Fruit fly (Drosophila melanogaster) whole organism, embryonic: ENCODE results near the gene siz.

Experiments used
- Adf1 ChIP-seq: fragments of 200-800 bp; sonication (Bioruptor generic); IDR thresholded peaks from 2 replicates; pipeline ENCODE4 v1.3.6; 2022; ENCODE audit warnings: missing biosample characterization, missing genetic modification characterization
- B-H1 ChIP-seq: fragments of 200-800 bp; sonication (Bioruptor generic); IDR thresholded peaks from 3 replicates; pipeline ENCODE4 v1.3.6; 2022; ENCODE audit warnings: missing biosample characterization, missing genetic modification characterization
- Bgb ChIP-seq: fragments of 200-800 bp; sonication (Bioruptor generic); IDR thresholded peaks from 2 replicates; pipeline ENCODE4 v1.3.6; 2022; ENCODE audit warnings: missing biosample characterization, missing genetic modification characterization; ENCODE audit not compliant: partially characterized antibody
- CG12104 ChIP-seq: fragments of 200-800 bp; sonication (Bioruptor generic); optimal IDR thresholded peaks from 3 replicates; lab custom pipeline; 2016; ENCODE audit warnings: missing biosample characterization, missing genetic modification characterization
- CG16813 ChIP-seq: fragments of 200-800 bp; sonication (Bioruptor generic); IDR thresholded peaks from 3 replicates; pipeline ENCODE4 v1.3.6; 2022; ENCODE audit warnings: missing biosample characterization, missing genetic modification characterization; ENCODE audit not compliant: partially characterized antibody
- CG30403 ChIP-seq: fragments of 200-800 bp; sonication (Bioruptor generic); optimal IDR thresholded peaks from 3 replicates; lab custom pipeline; 2016; ENCODE audit warnings: missing biosample characterization, missing genetic modification characterization
- CG3163 ChIP-seq: fragments of 200-800 bp; sonication (Bioruptor generic); optimal IDR thresholded peaks from 3 replicates; lab custom pipeline; 2016; ENCODE audit warnings: missing biosample characterization, missing genetic modification characterization
- CG32767 ChIP-seq: fragments of 200-800 bp; sonication (Bioruptor generic); IDR thresholded peaks from 2 replicates; pipeline ENCODE4 v1.3.6; 2022; ENCODE audit warnings: missing biosample characterization, missing genetic modification characterization
- CG34224 ChIP-seq: fragments of 200-800 bp; sonication (Bioruptor generic); IDR thresholded peaks from 3 replicates; pipeline ENCODE4 v1.3.6; 2022; ENCODE audit warnings: missing biosample characterization, missing genetic modification characterization; ENCODE audit not compliant: partially characterized antibody
- CG42726 ChIP-seq: fragments of 200-800 bp; sonication (Bioruptor generic); IDR thresholded peaks from 2 replicates; pipeline ENCODE4 v1.3.6; 2022; ENCODE audit warnings: missing biosample characterization, missing genetic modification characterization; ENCODE audit not compliant: partially characterized antibody
- CG4707 ChIP-seq: fragments of 200-800 bp; sonication (Bioruptor generic); optimal IDR thresholded peaks from 2 replicates; lab custom pipeline; 2018; ENCODE audit warnings: missing biosample characterization, mild to moderate bottlenecking, missing genetic modification characterization, moderate library complexity
- CG8765 ChIP-seq: fragments of 200-800 bp; sonication (Bioruptor generic); IDR thresholded peaks from 2 replicates; pipeline ENCODE4 v1.3.6; 2022; ENCODE audit warnings: missing biosample characterization, missing genetic modification characterization
- CG8924 ChIP-seq: fragments of 200-800 bp; optimal IDR thresholded peaks from 3 replicates; lab custom pipeline; 2019; ENCODE audit warnings: missing biosample characterization, mild to moderate bottlenecking, missing genetic modification characterization, moderate library complexity
- CG9932 ChIP-seq: fragments of 200-800 bp; sonication (Bioruptor generic); IDR thresholded peaks from 2 replicates; pipeline ENCODE4 v1.3.6; 2022; ENCODE audit warnings: missing biosample characterization, missing genetic modification characterization
- Drgx ChIP-seq: fragments of 200-800 bp; sonication (Bioruptor generic); IDR thresholded peaks from 2 replicates; pipeline ENCODE4 v1.3.6; 2022; ENCODE audit warnings: missing biosample characterization, missing genetic modification characterization
- E2f2 ChIP-seq: fragments of 200-800 bp; sonication (Bioruptor generic); IDR thresholded peaks from 2 replicates; pipeline ENCODE4 v1.3.6; 2022; ENCODE audit warnings: missing biosample characterization, missing genetic modification characterization
- HHEX ChIP-seq: fragments of 200-800 bp; sonication (Bioruptor generic); optimal IDR thresholded peaks from 3 replicates; lab custom pipeline; 2017; ENCODE audit warnings: missing biosample characterization, mild to moderate bottlenecking, missing genetic modification characterization, missing genetic modification reagents
- HLH3B ChIP-seq: fragments of 200-800 bp; sonication (Bioruptor generic); IDR thresholded peaks from 2 replicates; pipeline ENCODE4 v1.3.6; 2022; ENCODE audit warnings: missing biosample characterization, missing genetic modification characterization
- HmgD ChIP-seq: fragments of 200-800 bp; sonication (Bioruptor generic); optimal IDR thresholded peaks from 3 replicates; lab custom pipeline; 2016; ENCODE audit warnings: missing biosample characterization, missing genetic modification characterization
- Jarid2 ChIP-seq: fragments of 200-800 bp; sonication (Bioruptor generic); optimal IDR thresholded peaks from 3 replicates; lab custom pipeline; 2017; ENCODE audit warnings: mild to moderate bottlenecking, missing biosample characterization, missing genetic modification reagents, missing genetic modification characterization
- NFAT ChIP-seq: fragments of 200-800 bp; sonication (Bioruptor generic); IDR thresholded peaks from 2 replicates; pipeline ENCODE4 v1.3.6; 2022; ENCODE audit warnings: missing biosample characterization, missing genetic modification characterization
- Sry-δ ChIP-seq: fragments of 200-800 bp; sonication (Bioruptor generic); optimal IDR thresholded peaks from 2 replicates; lab custom pipeline; 2016; ENCODE audit warnings: missing biosample characterization, missing genetic modification characterization
- amos ChIP-seq: fragments of 200-800 bp; sonication (Bioruptor generic); IDR thresholded peaks from 2 replicates; pipeline ENCODE4 v1.3.6; 2022; ENCODE audit warnings: missing biosample characterization, missing genetic modification characterization; ENCODE audit not compliant: partially characterized antibody
- ap ChIP-seq: fragments of 200-800 bp; sonication (Bioruptor generic); IDR thresholded peaks from 2 replicates; pipeline ENCODE4 v1.3.6; 2022; ENCODE audit warnings: missing biosample characterization, missing genetic modification characterization
- ash1 ChIP-seq: fragments of 200-800 bp; sonication (Bioruptor generic); optimal IDR thresholded peaks from 2 replicates; lab custom pipeline; 2018; ENCODE audit warnings: missing biosample characterization, mild to moderate bottlenecking, missing genetic modification characterization
- bowl ChIP-seq: fragments of 200-800 bp; sonication (Bioruptor generic); IDR thresholded peaks from 2 replicates; pipeline ENCODE4 v1.3.6; 2022; ENCODE audit warnings: missing biosample characterization, missing genetic modification characterization
- dati ChIP-seq: fragments of 200-800 bp; sonication (Bioruptor generic); IDR thresholded peaks from 2 replicates; pipeline ENCODE4 v1.3.6; 2022; ENCODE audit warnings: missing biosample characterization, missing genetic modification characterization
- fru ChIP-seq: fragments of >200 bp; optimal IDR thresholded peaks from 2 replicates; lab custom pipeline; 2017
- gem ChIP-seq: fragments of 200-800 bp; sonication (Bioruptor generic); optimal IDR thresholded peaks from 2 replicates; lab custom pipeline; 2019; ENCODE audit warnings: missing biosample characterization, mild to moderate bottlenecking, missing genetic modification characterization, moderate library complexity
- grn ChIP-seq: fragments of 200-800 bp; sonication (Bioruptor generic); optimal IDR thresholded peaks from 3 replicates; lab custom pipeline; 2017; ENCODE audit warnings: missing biosample characterization, missing genetic modification characterization
- her ChIP-seq: fragments of 200-800 bp; sonication (Bioruptor generic); optimal IDR thresholded peaks from 2 replicates; lab custom pipeline; 2016; ENCODE audit warnings: missing biosample characterization, missing genetic modification characterization
- kni ChIP-seq: fragments of 200-800 bp; sonication (Bioruptor generic); optimal IDR thresholded peaks from 3 replicates; lab custom pipeline; 2017; ENCODE audit warnings: mild to moderate bottlenecking, missing biosample characterization, missing genetic modification reagents, missing genetic modification characterization
- lab ChIP-seq: fragments of 200-800 bp; sonication (Bioruptor generic); optimal IDR thresholded peaks from 3 replicates; lab custom pipeline; 2017; ENCODE audit warnings: missing biosample characterization, missing genetic modification characterization, mild to moderate bottlenecking, moderate library complexity, missing genetic modification reagents
- lov ChIP-seq, 2 experiments: fragments of 200-800 bp in 1 of 2; fragments of >200 bp in 1 of 2; sonication (Bioruptor generic) in 1 of 2; IDR thresholded peaks in 1 of 2; optimal IDR thresholded peaks in 1 of 2; 2 replicates in 1 of 2; 3 replicates in 1 of 2; pipeline versions ENCODE4 v1.3.6 to Lab custom; 2017 to 2022; ENCODE audit warnings: missing biosample characterization in 1 of 2, missing genetic modification characterization in 1 of 2
- oc ChIP-seq: fragments of 200-800 bp; sonication (Bioruptor generic); optimal IDR thresholded peaks from 2 replicates; lab custom pipeline; 2018; ENCODE audit warnings: missing biosample characterization, mild to moderate bottlenecking, missing genetic modification characterization, moderate library complexity
- peb ChIP-seq: fragments of 200-800 bp; sonication (Bioruptor generic); IDR thresholded peaks from 2 replicates; pipeline ENCODE4 v1.3.6; 2022; ENCODE audit warnings: missing biosample characterization, missing genetic modification characterization
- pros ChIP-seq: fragments of 200-800 bp; sonication (Bioruptor generic); optimal IDR thresholded peaks from 3 replicates; lab custom pipeline; 2019; ENCODE audit warnings: missing biosample characterization, mild to moderate bottlenecking, missing genetic modification characterization, moderate library complexity
- pzg ChIP-seq: fragments of 200-800 bp; sonication (Bioruptor generic); optimal IDR thresholded peaks from 3 replicates; lab custom pipeline; 2018; ENCODE audit warnings: missing biosample characterization, mild to moderate bottlenecking, missing genetic modification characterization, moderate library complexity
- salm ChIP-seq: fragments of 200-800 bp; sonication (Bioruptor generic); optimal IDR thresholded peaks from 2 replicates; lab custom pipeline; 2018; ENCODE audit warnings: missing biosample characterization, mild to moderate bottlenecking, missing genetic modification characterization
- sens-2 ChIP-seq: fragments of 200-800 bp; sonication (Bioruptor generic); IDR thresholded peaks from 2 replicates; pipeline ENCODE4 v1.3.6; 2022; ENCODE audit warnings: missing biosample characterization, missing genetic modification characterization
- shn ChIP-seq: fragments of 200-800 bp; sonication (Bioruptor generic); optimal IDR thresholded peaks from 3 replicates; lab custom pipeline; 2016; ENCODE audit warnings: missing biosample characterization, missing genetic modification characterization
- sna ChIP-seq: fragments of 200-800 bp; sonication (Bioruptor generic); IDR thresholded peaks from 2 replicates; pipeline ENCODE4 v1.3.6; 2022; ENCODE audit warnings: missing biosample characterization, missing genetic modification characterization; ENCODE audit not compliant: partially characterized antibody
- tap ChIP-seq: fragments of 200-800 bp; optimal IDR thresholded peaks from 3 replicates; lab custom pipeline; 2019; ENCODE audit warnings: missing biosample characterization, mild to moderate bottlenecking, missing genetic modification characterization, moderate library complexity
- unc-4 ChIP-seq: fragments of 200-800 bp; sonication (Bioruptor generic); IDR thresholded peaks from 2 replicates; pipeline ENCODE4 v1.3.6; 2022; ENCODE audit warnings: missing biosample characterization, missing genetic modification characterization; ENCODE audit not compliant: partially characterized antibody
- vvl ChIP-seq: fragments of 200-800 bp; sonication (Bioruptor generic); IDR thresholded peaks from 2 replicates; pipeline ENCODE4 v1.3.6; 2022; ENCODE audit warnings: missing biosample characterization, missing genetic modification characterization
- wdn ChIP-seq: fragments of 200-800 bp; sonication (Bioruptor generic); IDR thresholded peaks from 2 replicates; pipeline ENCODE4 v1.3.6; 2022; ENCODE audit warnings: missing biosample characterization, missing genetic modification characterization
- zen2 ChIP-seq: fragments of 200-800 bp; sonication (Bioruptor generic); IDR thresholded peaks from 3 replicates; pipeline ENCODE4 v1.3.6; 2022; ENCODE audit warnings: missing biosample characterization, missing genetic modification characterization; ENCODE audit not compliant: partially characterized antibody

The siz gene

DNA sequence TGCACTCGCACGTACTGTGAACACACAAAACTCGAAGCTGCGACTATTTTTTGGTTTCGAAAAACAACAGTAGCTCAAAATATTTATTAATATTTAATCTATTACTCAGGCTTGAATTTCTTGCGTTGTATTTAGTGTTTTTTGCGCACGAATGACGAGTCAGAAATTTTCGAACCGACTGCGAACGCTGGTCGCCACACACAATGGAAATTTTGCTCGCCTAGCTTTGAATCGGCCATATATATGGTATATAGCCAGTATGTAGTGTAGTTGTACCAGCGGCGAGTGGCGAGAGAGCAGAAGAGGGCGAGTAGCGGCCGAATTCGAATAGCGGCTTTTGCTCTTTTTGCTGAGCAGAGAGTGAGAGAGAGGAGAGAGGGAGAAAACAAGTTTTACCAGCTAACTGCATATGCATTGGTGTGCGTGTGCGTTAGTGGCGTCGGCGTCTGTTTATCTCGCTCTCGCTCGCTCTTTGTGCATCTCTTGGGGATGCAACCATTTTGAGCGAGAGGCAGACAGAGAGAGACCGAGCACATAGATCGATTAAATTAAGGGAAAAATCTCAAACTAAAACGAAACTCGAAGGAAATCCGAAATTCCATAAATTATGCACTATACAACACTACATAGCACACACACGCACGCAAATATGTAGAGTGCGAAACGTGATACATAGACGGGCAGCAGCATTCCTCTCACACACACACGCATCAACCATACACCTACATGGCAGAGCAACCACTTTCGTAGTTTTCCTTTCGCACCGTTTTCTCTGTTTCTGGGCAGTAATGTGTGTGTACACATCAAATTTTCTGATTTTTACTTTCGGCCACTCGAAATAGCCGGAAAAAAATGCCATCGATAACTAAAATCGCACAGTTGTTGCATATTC, 8.1 kb upstream of the siz start:
- no peak for TF ChIP-seq shn
- peak; percentile 14 for TF ChIP-seq HmgD (GFP tag; lab: Kevin White, UChicago)
- TF ChIP-seq fru (lab: Kevin White, UChicago), result peak; percentile 36
- TF ChIP-seq NFAT (GFP tag; lab: Robert Waterston, UW), result peak; percentile 66
- peak; percentile 54; the same call in 1 of the 2 replicates for TF ChIP-seq vvl (GFP tag; lab: Robert Waterston, UW)
- 0 out of 2 replicates have a peak, but pooled peaks have one; percentile 30 for TF ChIP-seq unc-4
- peak; percentile 60; the same call in 2 of the 3 replicates for TF ChIP-seq zen2 (GFP tag; lab: Robert Waterston, UW)
- no peak for TF ChIP-seq amos (GFP tag; lab: Robert Waterston, UW)
- TF ChIP-seq pzg (GFP tag; lab: Kevin White, UChicago), result no peak
- peak; percentile 1 for TF ChIP-seq oc (tag; lab: Kevin White, UChicago)
- TF ChIP-seq bowl (GFP tag; lab: Robert Waterston, UW), result no peak
- no peak for TF ChIP-seq CG12104 (GFP tag; lab: Kevin White, UChicago)
- no peak for TF ChIP-seq CG42726 (GFP tag; lab: Robert Waterston, UW)
- 0 out of 2 replicates have a peak, but pooled peaks have one; percentile 29 for TF ChIP-seq peb (GFP tag; lab: Robert Waterston, UW)
- TF ChIP-seq CG4707 (GFP tag; lab: Kevin White, UChicago), result no peak
- peak; percentile 13; the same call in 1 of the 2 replicates for TF ChIP-seq sens-2 (GFP tag; lab: Robert Waterston, UW)
- peak; percentile 13 for TF ChIP-seq lab (GFP tag; lab: Kevin White, UChicago)
- peak; percentile 49 for TF ChIP-seq Drgx (GFP tag; lab: Robert Waterston, UW)
- TF ChIP-seq dati (GFP tag; lab: Robert Waterston, UW), result no peak
- TF ChIP-seq grn (GFP tag; lab: Kevin White, UChicago), result peak; percentile 54
- 0 out of 2 replicates have a peak, but pooled peaks have one; percentile 11 for TF ChIP-seq Bgb (GFP tag; lab: Robert Waterston, UW)
- no peak for TF ChIP-seq ap
- TF ChIP-seq kni, result peak; percentile 37
- 0 out of 2 replicates have a peak, but pooled peaks have one; percentile 27 for TF ChIP-seq E2f2
- peak; percentile 40 for TF ChIP-seq her (GFP tag; lab: Kevin White, UChicago)
- no peak for TF ChIP-seq HLH3B (GFP tag; lab: Robert Waterston, UW)
- TF ChIP-seq pros (GFP tag; lab: Kevin White, UChicago), result peak; percentile 87
- peak; percentile 5 for TF ChIP-seq CG30403 (GFP tag; lab: Kevin White, UChicago)
- peak; percentile 11 for TF ChIP-seq HHEX
- peak; percentile 2 for TF ChIP-seq Sry-δ
- no peak for TF ChIP-seq tap (tag; lab: Kevin White, UChicago)
- TF ChIP-seq gem (tag; lab: Kevin White, UChicago), result peak; percentile 41
- TF ChIP-seq Jarid2 (GFP tag; lab: Kevin White, UChicago), result peak; percentile 14
- TF ChIP-seq sna (GFP tag; lab: Robert Waterston, UW), result 0 out of 2 replicates have a peak, but pooled peaks have one; percentile 18
- TF ChIP-seq CG3163 (GFP tag; lab: Kevin White, UChicago), result peak; percentile 88
- TF ChIP-seq CG9932, result peak; percentile 41; the same call in 1 of the 2 replicates
- TF ChIP-seq B-H1, result no peak
- TF ChIP-seq CG16813, result peak; percentile 28; the same call in 1 of the 3 replicates
- peak; percentile 68 for TF ChIP-seq Adf1 (GFP tag; lab: Robert Waterston, UW)
- no peak for TF ChIP-seq salm (tag; lab: Kevin White, UChicago)
- TF ChIP-seq ash1 (GFP tag; lab: Kevin White, UChicago), result no peak
- TF ChIP-seq lov (optimal IDR thresholded peaks at IDR 0.05; lab: Kevin White, UChicago), result peak; percentile 78
- TF ChIP-seq lov (GFP tag; IDR thresholded peaks at IDR 0.05; lab: Robert Waterston, UW), result 0 out of 3 replicates have a peak, but pooled peaks have one; percentile 28
- TF ChIP-seq CG8924 (tag; lab: Kevin White, UChicago), result no peak
- TF ChIP-seq CG32767 (GFP tag; lab: Robert Waterston, UW), result peak; percentile 44; the same call in 1 of the 2 replicates
- no peak; the same call in 1 of the 2 replicates for TF ChIP-seq wdn
- peak; percentile 50 for TF ChIP-seq CG34224
- TF ChIP-seq CG8765 (GFP tag; lab: Robert Waterston, UW), result 0 out of 2 replicates have a peak, but pooled peaks have one; percentile 27
